Worm (Caenorhabditis elegans) whole organism, young adult: ENCODE data around the gene cacn-1.

ENCODE experiments used
- B0019.2 ChIP-seq: fragments of 200-800 bp; sonication (Bioruptor generic); conservative IDR thresholded peaks from 2 replicates; pipeline ENCODE4 v1.3.6; 2022; ENCODE audit warnings: missing genetic modification reagents, missing genetic modification characterization, missing compliant biosample characterization
- B0261.1 ChIP-seq: sonication (generic microtip); optimal IDR thresholded peaks from 2 replicates; lab custom pipeline; 2016; ENCODE audit warnings: mild to moderate bottlenecking, missing genetic modification characterization, moderate library complexity, missing compliant biosample characterization
- B0336.3 ChIP-seq: fragments of 200-800 bp; sonication (Bioruptor generic); IDR thresholded peaks from 2 replicates; pipeline ENCODE4 v1.3.6; 2022; ENCODE audit warnings: missing genetic modification characterization, missing compliant biosample characterization
- C17E4.6 ChIP-seq: fragments of 200-800 bp; sonication (Bioruptor generic); IDR thresholded peaks from 2 replicates; pipeline ENCODE4 v1.3.6; 2022; ENCODE audit warnings: missing genetic modification reagents, missing genetic modification characterization, missing compliant biosample characterization
- F37B4.10 ChIP-seq: fragments of 200-800 bp; sonication (Bioruptor generic); IDR thresholded peaks from 2 replicates; pipeline ENCODE4 v1.3.6; 2022; ENCODE audit warnings: missing genetic modification characterization, missing compliant biosample characterization
- F52B5.7 ChIP-seq: sonication (generic microtip); optimal IDR thresholded peaks from 2 replicates; lab custom pipeline; 2016; ENCODE audit warnings: mild to moderate bottlenecking, missing genetic modification characterization, missing compliant biosample characterization
- F57A8.1 ChIP-seq: fragments of 200-800 bp; sonication (Bioruptor generic); optimal IDR thresholded peaks from 2 replicates; lab custom pipeline; 2018; ENCODE audit warnings: mild to moderate bottlenecking, missing genetic modification characterization, moderate library complexity, missing compliant biosample characterization
- Y53G8AR.9 ChIP-seq: fragments of 200-800 bp; sonication (Bioruptor generic); conservative IDR thresholded peaks from 2 replicates; pipeline ENCODE4 v1.3.6; 2022; ENCODE audit warnings: missing genetic modification reagents, missing genetic modification characterization, missing compliant biosample characterization
- Y56A3A.18 ChIP-seq: fragments of 200-800 bp; sonication (Bioruptor generic); IDR thresholded peaks from 2 replicates; pipeline ENCODE4 v1.3.6; 2022; ENCODE audit warnings: missing genetic modification reagents, missing genetic modification characterization, missing compliant biosample characterization
- ama-1 ChIP-seq, 3 experiments: fragments of 150-350 bp in 1 of 3; sonication (generic microtip) in 2 of 3; optimal IDR thresholded peaks; 2 replicates each; lab custom pipeline; 2014 to 2018; ENCODE audit warnings: missing biosample characterization in 2 of 3, missing genetic modification characterization in 2 of 3, missing genetic modification reagents in 2 of 3
- aptf-3 ChIP-seq: fragments of 200-800 bp; sonication (Bioruptor generic); IDR thresholded peaks from 2 replicates; pipeline ENCODE4 v1.3.6; 2022; ENCODE audit warnings: missing genetic modification characterization, missing compliant biosample characterization
- attf-5 ChIP-seq: fragments of 200-800 bp; sonication (Bioruptor generic); optimal IDR thresholded peaks from 2 replicates; lab custom pipeline; 2018; ENCODE audit warnings: mild to moderate bottlenecking, missing genetic modification characterization, missing compliant biosample characterization
- cebp-1 ChIP-seq, 2 experiments: fragments of 200-800 bp in 1 of 2; sonication (Bioruptor generic) in 1 of 2; sonication (generic microtip) in 1 of 2; IDR thresholded peaks in 1 of 2; optimal IDR thresholded peaks in 1 of 2; 2 replicates each; pipeline versions ENCODE4 v1.3.6 to Lab custom; 2017 to 2022; ENCODE audit warnings: missing compliant biosample characterization in 2 of 2, missing genetic modification characterization in 2 of 2, mild to moderate bottlenecking in 1 of 2, missing genetic modification reagents in 1 of 2, moderate library complexity in 1 of 2
- ceh-100 ChIP-seq: fragments of 200-800 bp; sonication (Bioruptor generic); IDR thresholded peaks from 2 replicates; pipeline ENCODE4 v1.3.6; 2022; ENCODE audit warnings: missing genetic modification reagents, missing genetic modification characterization, missing compliant biosample characterization
- ceh-91 ChIP-seq: fragments of 200-800 bp; sonication (Bioruptor generic); IDR thresholded peaks from 2 replicates; pipeline ENCODE4 v1.3.6; 2022; ENCODE audit warnings: missing genetic modification reagents, missing genetic modification characterization, missing compliant biosample characterization
- dox-1 ChIP-seq: fragments of 200-800 bp; sonication (Bioruptor generic); IDR thresholded peaks from 2 replicates; pipeline ENCODE4 v1.3.6; 2022; ENCODE audit warnings: missing genetic modification reagents, missing genetic modification characterization, missing compliant biosample characterization
- dpl-1 ChIP-seq: fragments of 150-350 bp; optimal IDR thresholded peaks from 2 replicates; lab custom pipeline; 2014; ENCODE audit warnings: missing biosample characterization, missing genetic modification reagents, missing genetic modification characterization
- egrh-3 ChIP-seq: fragments of 200-800 bp; sonication (Bioruptor generic); IDR thresholded peaks from 2 replicates; pipeline ENCODE4 v1.3.6; 2022; ENCODE audit warnings: missing genetic modification reagents, missing genetic modification characterization, missing compliant biosample characterization
- ekl-4 ChIP-seq: fragments of 200-800 bp; sonication (Bioruptor generic); IDR thresholded peaks from 2 replicates; pipeline ENCODE4 v1.3.6; 2022; ENCODE audit warnings: missing genetic modification reagents, missing genetic modification characterization, missing compliant biosample characterization
- him-1 ChIP-seq: sonication (generic microtip); optimal IDR thresholded peaks from 2 replicates; lab custom pipeline; 2016; ENCODE audit warnings: missing genotype, missing genetic modification reagents, missing genetic modification characterization, missing compliant biosample characterization
- hlh-12 ChIP-seq: sonication (generic microtip); optimal IDR thresholded peaks from 2 replicates; lab custom pipeline; 2016; ENCODE audit warnings: missing genetic modification characterization, missing compliant biosample characterization
- hlh-26 ChIP-seq: fragments of 200-800 bp; sonication (Bioruptor generic); conservative IDR thresholded peaks from 2 replicates; pipeline ENCODE4 v1.3.6; 2022; ENCODE audit warnings: missing genetic modification reagents, missing genetic modification characterization, missing compliant biosample characterization
- let-607 ChIP-seq, 2 experiments: fragments of 200-800 bp in 1 of 2; sonication (Bioruptor generic) in 1 of 2; sonication (generic microtip) in 1 of 2; optimal IDR thresholded peaks; 2 replicates each; lab custom pipeline; 2016 to 2018; ENCODE audit warnings: mild to moderate bottlenecking in 2 of 2, missing compliant biosample characterization in 2 of 2, missing genetic modification characterization in 2 of 2, moderate library complexity in 2 of 2, missing genotype in 1 of 2
- lin-35 ChIP-seq, 3 experiments: fragments of 150-350 bp in 2 of 3; sonication (generic microtip) in 1 of 3; optimal IDR thresholded peaks; 2 replicates each; lab custom pipeline; 2014 to 2018; ENCODE audit warnings: missing biosample characterization in 3 of 3, missing genetic modification characterization in 3 of 3, missing genetic modification reagents in 3 of 3
- lin-40 ChIP-seq: sonication (generic microtip); optimal IDR thresholded peaks from 2 replicates; lab custom pipeline; 2016; ENCODE audit warnings: missing genetic modification characterization, mild to moderate bottlenecking, missing compliant biosample characterization, missing genotype, missing genetic modification reagents
- lin-54 ChIP-seq: fragments of 200-800 bp; sonication (Bioruptor generic); optimal IDR thresholded peaks from 2 replicates; lab custom pipeline; 2018; ENCODE audit warnings: mild to moderate bottlenecking, missing genetic modification characterization, missing compliant biosample characterization
- lsl-1 ChIP-seq: fragments of 200-800 bp; sonication (Bioruptor generic); optimal IDR thresholded peaks from 2 replicates; lab custom pipeline; 2018; ENCODE audit warnings: mild to moderate bottlenecking, missing genetic modification characterization, moderate library complexity, missing compliant biosample characterization
- mel-28 ChIP-seq: sonication (generic microtip); optimal IDR thresholded peaks from 2 replicates; lab custom pipeline; 2016; ENCODE audit warnings: borderline replicate concordance, mild to moderate bottlenecking, missing genetic modification characterization, missing compliant biosample characterization
- nhr-179 ChIP-seq: sonication (generic microtip); optimal IDR thresholded peaks from 2 replicates; lab custom pipeline; 2016; ENCODE audit warnings: mild to moderate bottlenecking, missing genetic modification characterization, missing compliant biosample characterization
- nhr-90 ChIP-seq: sonication (generic microtip); optimal IDR thresholded peaks from 2 replicates; lab custom pipeline; 2016; ENCODE audit warnings: missing genotype, mild to moderate bottlenecking, missing genetic modification characterization, missing compliant biosample characterization
- repo-1 ChIP-seq: sonication (generic microtip); optimal IDR thresholded peaks from 2 replicates; lab custom pipeline; 2017; ENCODE audit warnings: mild to moderate bottlenecking, missing genetic modification characterization, missing compliant biosample characterization
- rpc-1 ChIP-seq, 2 experiments: fragments of 150-350 bp in 1 of 2; sonication (generic microtip) in 1 of 2; optimal IDR thresholded peaks; 2 replicates each; lab custom pipeline; 2014 to 2018; ENCODE audit warnings: missing biosample characterization in 1 of 2, missing genetic modification characterization in 1 of 2, missing genetic modification reagents in 1 of 2, missing genotype in 1 of 2
- sea-2 ChIP-seq: fragments of 200-800 bp; sonication (Bioruptor generic); IDR thresholded peaks from 2 replicates; pipeline ENCODE4 v1.3.6; 2022; ENCODE audit warnings: missing genetic modification characterization, missing compliant biosample characterization
- snpc-4 ChIP-seq, 5 experiments: fragments of 150-350 bp in 1 of 5; sonication (generic microtip) in 4 of 5; optimal IDR thresholded peaks; 2 replicates each; lab custom pipeline; 2014 to 2018; ENCODE audit warnings: missing genetic modification characterization in 5 of 5, missing biosample characterization in 3 of 5, antibody characterized with exemption in 2 of 5, mild to moderate bottlenecking in 2 of 5, missing compliant biosample characterization in 2 of 5, missing genotype in 2 of 5, moderate library complexity in 2 of 5, missing genetic modification reagents in 1 of 5
- zfh-2 ChIP-seq: fragments of 200-800 bp; sonication (Bioruptor generic); conservative IDR thresholded peaks from 2 replicates; pipeline ENCODE4 v1.3.6; 2022; ENCODE audit warnings: missing genetic modification reagents, missing genetic modification characterization, missing compliant biosample characterization
- zim-3 ChIP-seq: sonication (generic microtip); optimal IDR thresholded peaks from 2 replicates; lab custom pipeline; 2017; ENCODE audit warnings: mild to moderate bottlenecking, missing genetic modification characterization, moderate library complexity, missing compliant biosample characterization
- ztf-18 ChIP-seq: sonication (generic microtip); optimal IDR thresholded peaks from 2 replicates; lab custom pipeline; 2016; ENCODE audit warnings: missing genotype, mild to moderate bottlenecking, missing genetic modification characterization, missing compliant biosample characterization
- ztf-22 ChIP-seq: fragments of 200-800 bp; sonication (Bioruptor generic); optimal IDR thresholded peaks from 2 replicates; lab custom pipeline; 2018; ENCODE audit warnings: mild to moderate bottlenecking, missing genetic modification characterization, moderate library complexity, missing compliant biosample characterization
- ztf-25 ChIP-seq: fragments of 200-800 bp; sonication (Bioruptor generic); IDR thresholded peaks from 2 replicates; pipeline ENCODE4 v1.3.6; 2022; ENCODE audit warnings: missing genetic modification reagents, missing genetic modification characterization, missing compliant biosample characterization
- ztf-28 ChIP-seq: fragments of 200-800 bp; sonication (Bioruptor generic); IDR thresholded peaks from 2 replicates; pipeline ENCODE4 v1.3.6; 2022; ENCODE audit warnings: missing genetic modification reagents, missing genetic modification characterization, missing compliant biosample characterization
- ztf-3 ChIP-seq: fragments of 200-800 bp; sonication (Bioruptor generic); optimal IDR thresholded peaks from 2 replicates; lab custom pipeline; 2018; ENCODE audit warnings: mild to moderate bottlenecking, missing genetic modification characterization, missing compliant biosample characterization
- ztf-6 ChIP-seq: fragments of 200-800 bp; sonication (Bioruptor generic); IDR thresholded peaks from 2 replicates; pipeline ENCODE4 v1.3.6; 2022; ENCODE audit warnings: missing genetic modification reagents, missing genetic modification characterization, missing compliant biosample characterization

cacn-1 gene

ce11 chrII:14171558-14171957 is 29.6 kb upstream of the cacn-1 start, which contains the start of gene eat-2:
TSS of gene eat-2 (minus strand) at chrII:14171658.
- TF ChIP-seq ztf-22 (no peak), ama-1 (optimal IDR thresholded peaks at IDR 0.05; lab: Kevin White, UChicago) (no peak), ama-1 (GFP tag; optimal IDR thresholded peaks at IDR 0.05; lab: Kevin White, UChicago) (no peak), lin-35 (GFP tag; optimal IDR thresholded peaks at IDR 0.05; lab: Kevin White, UChicago) (no peak), hlh-26 (GFP tag; lab: Robert Waterston, UW) (no peak), Y53G8AR.9 (GFP tag; lab: Robert Waterston, UW) (no peak), repo-1 (no peak), B0336.3 (GFP tag; lab: Robert Waterston, UW) (no peak), sea-2 (GFP tag; lab: Robert Waterston, UW) (no peak), ztf-3 (GFP tag; lab: Kevin White, UChicago) (no peak), B0019.2 (GFP tag; lab: Robert Waterston, UW) (no peak), snpc-4 (GFP tag; optimal IDR thresholded peaks at IDR 0.05; lab: Kevin White, UChicago) (no peak), snpc-4 (tag; optimal IDR thresholded peaks at IDR 0.05; lab: Kevin White, UChicago) (no peak), lin-54 (GFP tag; lab: Kevin White, UChicago) (no peak), lin-40 (tag; lab: Kevin White, UChicago) (no peak), mel-28 (tag; lab: Kevin White, UChicago) (no peak), B0261.1 (no peak), ekl-4 (GFP tag; lab: Robert Waterston, UW) (no peak), aptf-3 (GFP tag; lab: Robert Waterston, UW) (no peak), ceh-91 (no peak)

- TF ChIP-seq dox-1 (no peak), F52B5.7 (tag; lab: Kevin White, UChicago) (no peak), nhr-179 (tag; lab: Kevin White, UChicago) (no peak), egrh-3 (GFP tag; lab: Robert Waterston, UW) (peak; percentile 81), zfh-2 (GFP tag; lab: Robert Waterston, UW) (peak; percentile 78), cebp-1 (GFP tag; IDR thresholded peaks at IDR 0.05; lab: Robert Waterston, UW) (0 out of 2 replicates have a peak, but pooled peaks have one; percentile 20), cebp-1 (tag; optimal IDR thresholded peaks at IDR 0.05; lab: Kevin White, UChicago) (no peak), hlh-26 (GFP tag; lab: Robert Waterston, UW) (no peak), lin-35 (GFP tag; optimal IDR thresholded peaks at IDR 0.05; lab: Kevin White, UChicago) (no peak), hlh-12 (tag; lab: Kevin White, UChicago) (no peak), ztf-25 (GFP tag; lab: Robert Waterston, UW) (no peak), Y53G8AR.9 (GFP tag; lab: Robert Waterston, UW) (no peak), attf-5 (GFP tag; lab: Kevin White, UChicago) (no peak)
Observed at ce11 chrII:14165430-14165929, 23.5 kb upstream of the cacn-1 start.

- TF ChIP-seq him-1 (peak; percentile 37), F37B4.10 (GFP tag; lab: Robert Waterston, UW) (0 out of 2 replicates have a peak, but pooled peaks have one; percentile 84), Y56A3A.18 (GFP tag; lab: Robert Waterston, UW) (peak; percentile 79), let-607 (tag; optimal IDR thresholded peaks at IDR 0.05; lab: Kevin White, UChicago) (no peak), ztf-6 (GFP tag; lab: Robert Waterston, UW) (no peak), nhr-90 (tag; lab: Kevin White, UChicago) (no peak), dpl-1 (GFP tag; lab: Kevin White, UChicago) (no peak), ceh-100 (GFP tag; lab: Robert Waterston, UW) (peak; percentile 72), ceh-91 (no peak), B0019.2 (GFP tag; lab: Robert Waterston, UW) (no peak), rpc-1 (optimal IDR thresholded peaks at IDR 0.05; lab: Kevin White, UChicago) (no peak), rpc-1 (tag; optimal IDR thresholded peaks at IDR 0.05; lab: Kevin White, UChicago) (no peak), sea-2 (GFP tag; lab: Robert Waterston, UW) (no peak), ztf-28 (GFP tag; lab: Robert Waterston, UW) (no peak), ztf-18 (tag; lab: Kevin White, UChicago) (peak; percentile 36), C17E4.6 (GFP tag; lab: Robert Waterston, UW) (peak; percentile 65; the same call in 1 of the 2 replicates), F57A8.1 (no peak), zim-3 (tag; lab: Kevin White, UChicago) (no peak), lsl-1 (GFP tag; lab: Kevin White, UChicago) (peak; percentile 58)
Observed at ce11 chrII:14155259-14156023, 13.5 kb upstream of the cacn-1 start, which contains the start of the genes rpl-43 and xrn-2. TSS of gene rpl-43 (plus strand) at chrII:14155294. TSS of gene xrn-2 (plus strand) at chrII:14155768.
